Fruit fly (Drosophila melanogaster) whole organism, adult: ENCODE results near the gene inaF-A.
A peak's percentile ranks its signal among the peaks of the same experiment; 100 is the strongest.

ENCODE experiments used
- CG11617 ChIP-seq: fragments of 200-800 bp; sonication (Bioruptor generic); optimal IDR thresholded peaks from 2 replicates; lab custom pipeline; 2017; ENCODE audit warnings: mild to moderate bottlenecking, missing biosample characterization, missing genetic modification reagents, missing genetic modification characterization
- CG12768 ChIP-seq: fragments of 200-800 bp; sonication (Bioruptor generic); optimal IDR thresholded peaks from 2 replicates; lab custom pipeline; 2017; ENCODE audit warnings: missing biosample characterization, missing genetic modification characterization, mild to moderate bottlenecking, moderate library complexity, missing genetic modification reagents
- CG14711 ChIP-seq: fragments of 200-800 bp; sonication (Bioruptor generic); optimal IDR thresholded peaks from 2 replicates; lab custom pipeline; 2018; ENCODE audit warnings: missing biosample characterization, mild to moderate bottlenecking, missing genetic modification characterization, moderate library complexity
- CG1620 ChIP-seq: fragments of 200-800 bp; sonication (Bioruptor generic); optimal IDR thresholded peaks from 2 replicates; lab custom pipeline; 2016; ENCODE audit warnings: missing biosample characterization, missing genetic modification characterization
- CG33017 ChIP-seq: fragments of 200-800 bp; sonication (Bioruptor generic); optimal IDR thresholded peaks from 2 replicates; lab custom pipeline; 2018; ENCODE audit warnings: missing biosample characterization, mild to moderate bottlenecking, missing genetic modification characterization, moderate library complexity
- CG5204 ChIP-seq: fragments of 200-800 bp; sonication (Bioruptor generic); optimal IDR thresholded peaks from 2 replicates; lab custom pipeline; 2016; ENCODE audit warnings: missing biosample characterization, missing genetic modification characterization
- CG7045 ChIP-seq: fragments of 200-800 bp; sonication (Bioruptor generic); optimal IDR thresholded peaks from 2 replicates; lab custom pipeline; 2017; ENCODE audit warnings: missing biosample characterization, mild to moderate bottlenecking, missing genetic modification characterization
- CG7101 ChIP-seq: fragments of 200-800 bp; sonication (Bioruptor generic); optimal IDR thresholded peaks from 2 replicates; lab custom pipeline; 2018; ENCODE audit warnings: missing biosample characterization, mild to moderate bottlenecking, missing genetic modification characterization, moderate library complexity
- Clk ChIP-seq: fragments of 200-800 bp; sonication (Bioruptor generic); optimal IDR thresholded peaks from 2 replicates; lab custom pipeline; 2017; ENCODE audit warnings: missing biosample characterization, missing genetic modification characterization
- Crg-1 ChIP-seq: fragments of 200-800 bp; sonication (Bioruptor generic); optimal IDR thresholded peaks from 2 replicates; lab custom pipeline; 2016; ENCODE audit warnings: missing biosample characterization, missing genetic modification characterization
- Hr96 ChIP-seq: fragments of 200-800 bp; sonication (Bioruptor generic); optimal IDR thresholded peaks from 2 replicates; lab custom pipeline; 2016; ENCODE audit warnings: missing biosample characterization, missing genetic modification characterization
- Mnt ChIP-seq: fragments of 200-800 bp; sonication (Bioruptor generic); optimal IDR thresholded peaks from 2 replicates; lab custom pipeline; 2016; ENCODE audit warnings: missing biosample characterization, mild to moderate bottlenecking, missing genetic modification characterization
- bab1 ChIP-seq: fragments of 200-800 bp; sonication (Bioruptor generic); optimal IDR thresholded peaks from 3 replicates; lab custom pipeline; 2019; ENCODE audit warnings: missing biosample characterization, mild to moderate bottlenecking, missing genetic modification characterization, moderate library complexity
- cic ChIP-seq: fragments of 200-800 bp; sonication (Bioruptor generic); optimal IDR thresholded peaks from 2 replicates; lab custom pipeline; 2017; ENCODE audit warnings: missing biosample characterization, mild to moderate bottlenecking, missing genetic modification characterization, moderate library complexity
- cnc ChIP-seq, 2 experiments: fragments of >200 bp; optimal IDR thresholded peaks; 2 replicates each; lab custom pipeline; 2017
- kay ChIP-seq: fragments of 200-800 bp; sonication (Bioruptor generic); peaks from one replicate; lab custom pipeline; 2016; ENCODE audit warnings: missing biosample characterization, missing genetic modification characterization, borderline replicate concordance
- ovo ChIP-seq: fragments of 200-800 bp; sonication (Bioruptor generic); optimal IDR thresholded peaks from 2 replicates; lab custom pipeline; 2016; ENCODE audit warnings: missing biosample characterization, missing genetic modification characterization
- pad ChIP-seq: fragments of 200-800 bp; sonication (Bioruptor generic); optimal IDR thresholded peaks from 3 replicates; lab custom pipeline; 2017; ENCODE audit warnings: missing biosample characterization, missing genetic modification characterization, mild to moderate bottlenecking, moderate library complexity, missing genetic modification reagents
- tj ChIP-seq: fragments of 200-800 bp; sonication (Bioruptor generic); optimal IDR thresholded peaks from 3 replicates; lab custom pipeline; 2017; ENCODE audit warnings: missing biosample characterization, mild to moderate bottlenecking, missing genetic modification characterization, moderate library complexity
- toe ChIP-seq: fragments of 200-800 bp; sonication (Bioruptor generic); optimal IDR thresholded peaks from 2 replicates; lab custom pipeline; 2016; ENCODE audit warnings: missing biosample characterization, missing genetic modification characterization

The inaF-A gene

DNA sequence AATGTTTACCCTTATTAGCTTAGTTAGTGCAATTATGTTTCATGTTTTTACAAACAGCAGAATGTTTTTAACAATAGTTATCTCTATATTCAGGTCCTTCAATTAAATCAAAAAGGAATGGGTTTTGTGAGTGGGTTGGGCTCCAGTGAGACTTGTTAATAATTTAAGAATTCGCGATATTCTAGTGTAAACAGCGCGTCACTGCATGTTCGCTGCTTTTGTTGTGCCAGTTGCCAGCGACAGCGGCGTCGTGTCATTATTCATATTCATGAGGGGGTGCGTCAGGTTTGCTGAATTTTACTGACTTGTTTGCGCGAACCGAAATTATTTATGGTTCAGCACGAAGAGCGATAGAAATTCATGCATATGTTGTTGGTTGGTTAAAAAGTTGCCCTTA is 18.4 kb downstream of the inaF-A start, which contains the start of gene Amun:
Gene Amun (minus strand): TSS at position 303 of the 397 bp plus-strand sequence.
- no peak for TF ChIP-seq cic
- no peak for TF ChIP-seq CG7045 (GFP tag; lab: Kevin White, UChicago)
- TF ChIP-seq bab1 = peak; percentile 48
- TF ChIP-seq Clk (GFP tag; lab: Kevin White, UChicago) = no peak
- no peak for TF ChIP-seq CG5204 (GFP tag; lab: Kevin White, UChicago)
- no peak for TF ChIP-seq CG12768 (GFP tag; lab: Kevin White, UChicago)
- peak; percentile 69 for TF ChIP-seq Crg-1 (GFP tag; lab: Kevin White, UChicago)
- TF ChIP-seq Hr96 (GFP tag; lab: Kevin White, UChicago) = peak; percentile 39
- peak; percentile 46 for TF ChIP-seq CG14711 (tag; lab: Kevin White, UChicago)
- no peak for TF ChIP-seq CG11617
- no peak for TF ChIP-seq cnc (optimal IDR thresholded peaks at IDR 0.05; lab: Kevin White, UChicago)
- TF ChIP-seq CG7101 (tag; lab: Kevin White, UChicago) = peak; percentile 48
- TF ChIP-seq ovo (GFP tag; lab: Kevin White, UChicago) = no peak
- TF ChIP-seq pad (GFP tag; lab: Kevin White, UChicago) = no peak
- peak; percentile 67 for TF ChIP-seq tj (GFP tag; lab: Kevin White, UChicago)
- TF ChIP-seq CG1620 = peak; percentile 72
- peak; percentile 27 for TF ChIP-seq toe (GFP tag; lab: Kevin White, UChicago)
- TF ChIP-seq kay (GFP tag; lab: Kevin White, UChicago) = no peak
- peak; percentile 15 for TF ChIP-seq CG33017 (tag; lab: Kevin White, UChicago)
- no peak for TF ChIP-seq Mnt (GFP tag; lab: Kevin White, UChicago)

- TF ChIP-seq CG7045 (GFP tag; lab: Kevin White, UChicago) (no peak), CG11617 (peak; percentile 7), tj (GFP tag; lab: Kevin White, UChicago) (peak; percentile 75), CG7101 (tag; lab: Kevin White, UChicago) (peak; percentile 41), pad (GFP tag; lab: Kevin White, UChicago) (no peak), bab1 (peak; percentile 74), cnc (optimal IDR thresholded peaks at IDR 0.05; lab: Kevin White, UChicago) (no peak), CG1620 (peak; percentile 17), CG14711 (tag; lab: Kevin White, UChicago) (peak; percentile 35), Mnt (GFP tag; lab: Kevin White, UChicago) (peak; percentile 46)
Observed at dm6 chrX:11714529-11715262, 19.0 kb downstream of the inaF-A start.

DNA sequence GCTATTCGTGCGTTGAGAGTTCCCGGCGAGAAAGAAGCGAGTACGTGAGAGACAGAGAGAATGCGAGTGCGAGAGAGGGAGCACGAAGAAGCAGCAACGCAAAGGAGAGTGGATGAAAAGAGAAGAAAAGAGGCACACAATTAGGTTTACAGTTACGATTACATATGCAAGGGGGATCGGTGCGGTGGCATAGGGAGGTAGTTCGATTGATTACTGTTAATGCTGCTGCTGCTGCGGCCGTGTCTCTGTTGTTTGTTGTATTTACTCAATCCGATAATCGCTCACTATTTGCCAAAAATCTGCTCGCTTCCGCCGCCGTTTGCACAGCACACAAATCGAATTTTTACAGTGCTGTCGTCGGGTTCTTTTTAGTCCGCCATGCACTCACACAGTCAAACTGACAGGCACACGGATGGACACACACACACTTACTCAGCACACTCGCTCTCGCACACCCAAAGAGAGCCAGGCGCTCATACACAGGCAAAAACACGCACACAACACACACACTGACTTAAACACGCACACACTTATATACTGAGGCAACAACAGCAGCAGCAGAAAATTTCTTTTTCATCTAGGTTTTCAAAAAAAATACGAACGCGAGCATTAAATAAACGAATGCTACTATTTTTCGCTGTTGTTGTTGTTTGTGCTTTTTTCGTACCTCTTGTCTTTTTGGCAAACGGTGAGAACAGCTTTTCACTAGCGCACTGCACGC is 19.7 kb downstream of the inaF-A start:
- TF ChIP-seq cic (peak; percentile 76), CG11617 (no peak), CG7101 (tag; lab: Kevin White, UChicago) (peak; percentile 2), kay (GFP tag; lab: Kevin White, UChicago) (no peak), toe (GFP tag; lab: Kevin White, UChicago) (no peak), CG1620 (no peak), CG12768 (GFP tag; lab: Kevin White, UChicago) (peak; percentile 26), ovo (GFP tag; lab: Kevin White, UChicago) (peak; percentile 95), pad (GFP tag; lab: Kevin White, UChicago) (peak; percentile 94), Mnt (GFP tag; lab: Kevin White, UChicago) (peak; percentile 74), Hr96 (GFP tag; lab: Kevin White, UChicago) (no peak), tj (GFP tag; lab: Kevin White, UChicago) (peak; percentile 91), Clk (GFP tag; lab: Kevin White, UChicago) (no peak), CG7045 (GFP tag; lab: Kevin White, UChicago) (no peak), CG5204 (GFP tag; lab: Kevin White, UChicago) (no peak), CG14711 (tag; lab: Kevin White, UChicago) (no peak), CG33017 (tag; lab: Kevin White, UChicago) (peak; percentile 28), Crg-1 (GFP tag; lab: Kevin White, UChicago) (peak; percentile 45), cnc (optimal IDR thresholded peaks at IDR 0.05; lab: Kevin White, UChicago) (no peak), bab1 (no peak)

DNA sequence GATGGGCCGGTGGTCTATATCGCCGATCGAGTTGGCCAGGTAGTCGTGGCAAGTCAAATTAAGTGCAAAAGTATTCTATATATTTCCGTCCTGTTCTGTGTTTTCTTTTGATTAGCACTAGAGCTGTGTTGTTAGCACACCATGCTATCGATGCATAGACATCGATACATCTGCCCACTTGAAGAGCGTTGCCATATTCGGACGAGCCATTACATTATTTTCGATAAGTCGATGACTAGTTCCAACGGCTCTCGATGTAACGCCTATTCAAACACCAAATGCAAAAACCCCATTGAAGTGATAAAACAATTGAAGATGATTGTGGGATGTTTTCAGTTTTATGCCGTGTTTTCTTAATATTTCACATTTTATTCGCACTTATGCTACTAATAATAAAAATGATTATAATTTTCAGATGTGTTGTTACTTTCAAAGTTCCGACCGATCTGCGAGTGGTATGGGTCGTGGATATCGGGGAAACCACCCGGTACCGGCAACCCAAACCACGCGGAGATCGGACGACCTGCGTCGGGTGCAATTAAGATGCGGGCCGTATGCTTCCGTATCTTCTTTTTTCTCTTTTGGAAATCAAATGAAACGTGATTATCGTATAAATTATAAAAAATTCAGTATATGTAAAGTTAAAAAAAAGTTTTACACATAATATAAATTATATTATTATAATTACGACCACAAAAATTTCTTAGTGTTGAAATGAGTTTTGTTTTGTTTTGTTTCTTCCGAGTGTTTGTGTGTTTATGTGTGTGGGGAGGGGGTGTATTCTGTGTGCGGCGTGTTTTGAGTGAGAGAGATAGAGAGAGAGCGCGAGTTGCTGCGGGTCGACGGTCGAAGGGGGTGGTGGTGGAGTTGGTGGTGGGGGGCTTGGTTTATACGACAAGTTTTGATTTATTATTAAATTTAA is 23.6 kb downstream of the inaF-A start, which contains the start of gene FucT6:
Gene FucT6 (minus strand): TSS at position 153 of the 922 bp plus-strand sequence.
- TF ChIP-seq Clk (GFP tag; lab: Kevin White, UChicago) (no peak), bab1 (peak; percentile 64), cnc (optimal IDR thresholded peaks at IDR 0.05; lab: Kevin White, UChicago) (no peak), cic (peak; percentile 3), Mnt (GFP tag; lab: Kevin White, UChicago) (peak; percentile 32), CG7101 (tag; lab: Kevin White, UChicago) (peak; percentile 22), tj (GFP tag; lab: Kevin White, UChicago) (peak; percentile 0), CG14711 (tag; lab: Kevin White, UChicago) (peak; percentile 28), pad (GFP tag; lab: Kevin White, UChicago) (no peak)
